Fruit fly (Drosophila melanogaster): ENCODE data around the gene His2Av.

Gene His2Av

dm6 chr3R:26888086-26888724 is 21.5 kb downstream of the His2Av start (continued):
- TF ChIP-seq wor (GFP tag; IDR thresholded peaks at IDR 0.05) (no peak), CG17359 (tag; optimal IDR thresholded peaks at IDR 0.05) (peak; percentile 25), ap (GFP tag; IDR thresholded peaks at IDR 0.05) (no peak), Bgb (GFP tag; IDR thresholded peaks at IDR 0.05; ENCODE audit: partially characterized antibody) (no peak), C15 (GFP tag; IDR thresholded peaks at IDR 0.05) (no peak), CG10321 (GFP tag; IDR thresholded peaks at IDR 0.05) (peak; percentile 82), schlank (tag; optimal IDR thresholded peaks at IDR 0.05) (no peak), inv (GFP tag; IDR thresholded peaks at IDR 0.05; ENCODE audit: partially characterized antibody) (no peak), MBD-R2 (GFP tag; IDR thresholded peaks at IDR 0.05) (no peak), sens (GFP tag) (peak; percentile 83), CG32532 (GFP tag; IDR thresholded peaks at IDR 0.05) (peak; percentile 54; the same call in 1 of the 2 replicates), CG10366 (GFP tag; IDR thresholded peaks at IDR 0.05) (peak; percentile 26; the same call in 1 of the 2 replicates), CG4730 (GFP tag; IDR thresholded peaks at IDR 0.05) (0 out of 2 replicates have a peak, but pooled peaks have one; percentile 26), CG11696 (GFP tag; IDR thresholded peaks at IDR 0.05) (no peak), row (GFP tag; IDR thresholded peaks at IDR 0.05) (peak; percentile 76), Vsx1 (GFP tag; optimal IDR thresholded peaks at IDR 0.05) (peak; percentile 50), CG8089 (GFP tag; optimal IDR thresholded peaks at IDR 0.05) (no peak), TFAM (GFP tag; optimal IDR thresholded peaks at IDR 0.05) (no peak), Neu2 (GFP tag; optimal IDR thresholded peaks at IDR 0.05; ENCODE audit: borderline replicate concordance) (no peak), chif (GFP tag; optimal IDR thresholded peaks at IDR 0.05) (peak in 1 of 2 experiments; percentile 36), CkIIα-i1 (GFP tag; IDR thresholded peaks at IDR 0.05) (no peak), sens-2 (GFP tag; IDR thresholded peaks at IDR 0.05) (no peak), CG33557 (GFP tag; optimal IDR thresholded peaks at IDR 0.05) (no peak), trem (tag; optimal IDR thresholded peaks at IDR 0.05) (no peak), Meics (GFP tag; optimal IDR thresholded peaks at IDR 0.05) (peak; percentile 61), D19A (tag; optimal IDR thresholded peaks at IDR 0.05) (no peak), Ptx1 (GFP tag; IDR thresholded peaks at IDR 0.05) (peak; percentile 71), gsb-n (tag; optimal IDR thresholded peaks at IDR 0.05) (peak; percentile 4), cg (GFP tag; optimal IDR thresholded peaks at IDR 0.05) (no peak), CG9609 (GFP tag; optimal IDR thresholded peaks at IDR 0.05) (no peak), CG6813 (GFP tag; optimal IDR thresholded peaks at IDR 0.05) (peak; percentile 15), CG43689 (GFP tag; IDR thresholded peaks at IDR 0.05) (no peak), CG10959 (GFP tag; IDR thresholded peaks at IDR 0.05) (no peak), Sox100B (GFP tag; optimal IDR thresholded peaks at IDR 0.05) (peak; percentile 32), gcm2 (GFP tag; optimal IDR thresholded peaks at IDR 0.05) (no peak), mld (GFP tag; IDR thresholded peaks at IDR 0.05; ENCODE audit: partially characterized antibody) (no peak), ERR (GFP tag; optimal IDR thresholded peaks at IDR 0.05) (no peak), CG16813 (GFP tag; IDR thresholded peaks at IDR 0.05; ENCODE audit: partially characterized antibody) (no peak), CG8388 (GFP tag; optimal IDR thresholded peaks at IDR 0.05) (no peak), Asciz (GFP tag; optimal IDR thresholded peaks at IDR 0.05) (peak; percentile 25), fu2 (GFP tag; optimal IDR thresholded peaks at IDR 0.05) (no peak), Poxn (GFP tag; IDR thresholded peaks at IDR 0.05) (no peak), fd102C (GFP tag; optimal IDR thresholded peaks at IDR 0.05) (no peak), eve (GFP tag; optimal IDR thresholded peaks at IDR 0.05) (peak in 1 of 2 experiments; percentile 65), Rx (GFP tag; IDR thresholded peaks at IDR 0.05) (no peak), CG8924 (tag; optimal IDR thresholded peaks at IDR 0.05) (peak; percentile 37), CG6654 (GFP tag; optimal IDR thresholded peaks at IDR 0.05) (no peak), Blimp-1 (GFP tag; optimal IDR thresholded peaks at IDR 0.05) (peak; percentile 84), CG11456 (GFP tag; IDR thresholded peaks at IDR 0.05) (no peak), slbo (GFP tag; IDR thresholded peaks at IDR 0.05) (peak; percentile 47; the same call in 1 of the 2 replicates)
